1 fruit fly cellular context compared by ENCODE assay signal in genomic region chrX:6092235-6092634, dm6.
TF ChIP-seq lines count a peak whose summit lies in the region.

No protein-coding gene starts in this region.

TF ChIP-seq in whole organism, embryonic, 481 proteins besides CTCF, POLR2A, EP300 and RAD21 (continued from another document and continues in another):
- TF ChIP-seq CG4617 (GFP tag; optimal IDR thresholded peaks at IDR 0.05; lab: Kevin White, UChicago; ENCODE audit: borderline replicate concordance) (no peak), CG16779 (GFP tag; IDR thresholded peaks at IDR 0.05; lab: Robert Waterston, UW) (no peak), CG1647 (GFP tag; optimal IDR thresholded peaks at IDR 0.05; lab: Kevin White, UChicago) (no peak), MTF-1 (GFP tag; optimal IDR thresholded peaks at IDR 0.05; lab: Kevin White, UChicago; ENCODE audit: borderline replicate concordance) (no peak), otp (GFP tag; IDR thresholded peaks at IDR 0.05; lab: Robert Waterston, UW) (0 out of 3 replicates have a peak, but pooled peaks have one; percentile 22), CG18011 (GFP tag; optimal IDR thresholded peaks at IDR 0.05; lab: Kevin White, UChicago) (no peak), jumu (GFP tag; optimal IDR thresholded peaks at IDR 0.05; lab: Kevin White, UChicago) (no peak), CG17385 (GFP tag; optimal IDR thresholded peaks at IDR 0.05; lab: Kevin White, UChicago) (peak; percentile 25), ro (GFP tag; IDR thresholded peaks at IDR 0.05; lab: Robert Waterston, UW) (no peak), PHDP (tag; optimal IDR thresholded peaks at IDR 0.05; lab: Kevin White, UChicago) (peak; percentile 42), CG3065 (GFP tag; optimal IDR thresholded peaks at IDR 0.05; lab: Kevin White, UChicago) (no peak), dysf (GFP tag; IDR thresholded peaks at IDR 0.05; lab: Robert Waterston, UW) (peak; percentile 47; the same call in 1 of the 3 replicates), CG1602 (GFP tag; optimal IDR thresholded peaks at IDR 0.05; lab: Kevin White, UChicago) (no peak), Six4 (GFP tag; optimal IDR thresholded peaks at IDR 0.05; lab: Kevin White, UChicago) (no peak), grau (tag; optimal IDR thresholded peaks at IDR 0.05; lab: Kevin White, UChicago) (peak; percentile 42), Oli (tag; optimal IDR thresholded peaks at IDR 0.05; lab: Kevin White, UChicago) (peak; percentile 31), CG7556 (GFP tag; optimal IDR thresholded peaks at IDR 0.05; lab: Kevin White, UChicago) (peak; percentile 27), CG1233 (GFP tag; optimal IDR thresholded peaks at IDR 0.05; lab: Kevin White, UChicago) (peak; percentile 16), tin (GFP tag; optimal IDR thresholded peaks at IDR 0.05; lab: Kevin White, UChicago) (no peak), CG31224 (GFP tag; IDR thresholded peaks at IDR 0.05; lab: Robert Waterston, UW) (no peak), Hr39 (optimal IDR thresholded peaks at IDR 0.05; lab: Kevin White, UChicago) (no peak), run (tag; optimal IDR thresholded peaks at IDR 0.05; lab: Kevin White, UChicago) (no peak), Blimp-1 (GFP tag; optimal IDR thresholded peaks at IDR 0.05; lab: Kevin White, UChicago) (peak; percentile 5), trh (GFP tag; optimal IDR thresholded peaks at IDR 0.05; lab: Kevin White, UChicago) (no peak), Hmr (GFP tag; optimal IDR thresholded peaks at IDR 0.05; lab: Kevin White, UChicago) (peak; percentile 25), Bgb (GFP tag; IDR thresholded peaks at IDR 0.05; lab: Robert Waterston, UW; ENCODE audit: partially characterized antibody) (no peak), CG8388 (GFP tag; optimal IDR thresholded peaks at IDR 0.05; lab: Kevin White, UChicago) (no peak), CG13296 (GFP tag; optimal IDR thresholded peaks at IDR 0.05; lab: Kevin White, UChicago) (peak; percentile 33), dan (GFP tag; IDR thresholded peaks at IDR 0.05; lab: Robert Waterston, UW) (no peak), Vsx1 (GFP tag; optimal IDR thresholded peaks at IDR 0.05; lab: Kevin White, UChicago) (no peak), CG9437 (GFP tag; optimal IDR thresholded peaks at IDR 0.05; lab: Kevin White, UChicago) (peak; percentile 23), al (GFP tag; IDR thresholded peaks at IDR 0.05; lab: Robert Waterston, UW) (no peak), Adf1 (GFP tag; IDR thresholded peaks at IDR 0.05; lab: Robert Waterston, UW) (no peak), CG6791 (GFP tag; IDR thresholded peaks at IDR 0.05; lab: Robert Waterston, UW; ENCODE audit: partially characterized antibody) (no peak), NC2β (GFP tag; optimal IDR thresholded peaks at IDR 0.05; lab: Kevin White, UChicago) (no peak), CG31441 (GFP tag; IDR thresholded peaks at IDR 0.05; lab: Robert Waterston, UW) (0 out of 2 replicates have a peak, but pooled peaks have one; percentile 21), CG17912 (GFP tag; optimal IDR thresholded peaks at IDR 0.05; lab: Kevin White, UChicago) (no peak), lilli (GFP tag; optimal IDR thresholded peaks at IDR 0.05; lab: Kevin White, UChicago) (peak; percentile 28), CG7357 (GFP tag; IDR thresholded peaks at IDR 0.05; lab: Robert Waterston, UW) (0 out of 3 replicates have a peak, but pooled peaks have one; percentile 24), Pdp1 (GFP tag; optimal IDR thresholded peaks at IDR 0.05; lab: Kevin White, UChicago) (peak in 1 of 2 experiments; percentile 16), CG7786 (GFP tag; optimal IDR thresholded peaks at IDR 0.05; lab: Kevin White, UChicago) (no peak), fru (optimal IDR thresholded peaks at IDR 0.05; lab: Kevin White, UChicago) (no peak), scrt (GFP tag; optimal IDR thresholded peaks at IDR 0.05; lab: Kevin White, UChicago) (peak; percentile 57), CG4424 (GFP tag; optimal IDR thresholded peaks at IDR 0.05; lab: Kevin White, UChicago) (peak; percentile 17), h (optimal IDR thresholded peaks at IDR 0.05; lab: Kevin White, UChicago) (no peak), CG2875 (GFP tag; optimal IDR thresholded peaks at IDR 0.05; lab: Kevin White, UChicago) (no peak), CG2202 (tag; optimal IDR thresholded peaks at IDR 0.05; lab: Kevin White, UChicago) (no peak), bsh (GFP tag; optimal IDR thresholded peaks at IDR 0.05; lab: Kevin White, UChicago) (peak in 1 of 2 experiments; percentile 18), fu2 (GFP tag; optimal IDR thresholded peaks at IDR 0.05; lab: Kevin White, UChicago) (no peak), CG12391 (tag; optimal IDR thresholded peaks at IDR 0.05; lab: Kevin White, UChicago) (peak; percentile 11), CG12659 (GFP tag; optimal IDR thresholded peaks at IDR 0.05; lab: Kevin White, UChicago) (peak; percentile 2), sens (GFP tag; lab: Kevin White, UChicago) (peak; percentile 74), crp (GFP tag; optimal IDR thresholded peaks at IDR 0.05; lab: Kevin White, UChicago) (no peak), pnt (GFP tag; optimal IDR thresholded peaks at IDR 0.05; lab: Kevin White, UChicago) (no peak), esg (GFP tag; conservative IDR thresholded peaks at IDR 0.05; lab: Robert Waterston, UW) (no peak), salm (tag; optimal IDR thresholded peaks at IDR 0.05; lab: Kevin White, UChicago) (peak; percentile 19), Opbp (GFP tag; IDR thresholded peaks at IDR 0.05; lab: Robert Waterston, UW; ENCODE audit: partially characterized antibody) (no peak), sima (GFP tag; optimal IDR thresholded peaks at IDR 0.05; lab: Kevin White, UChicago) (no peak), ac (GFP tag; optimal IDR thresholded peaks at IDR 0.05; lab: Kevin White, UChicago) (no peak), CG7839 (tag; optimal IDR thresholded peaks at IDR 0.05; lab: Kevin White, UChicago) (peak; percentile 55), vvl (GFP tag; IDR thresholded peaks at IDR 0.05; lab: Robert Waterston, UW) (no peak), CG15011 (GFP tag; optimal IDR thresholded peaks at IDR 0.05; lab: Kevin White, UChicago) (no peak), CkIIα-i1 (GFP tag; IDR thresholded peaks at IDR 0.05; lab: Robert Waterston, UW) (no peak), CG14014 (GFP tag; IDR thresholded peaks at IDR 0.05; lab: Robert Waterston, UW) (no peak), CG9727 (GFP tag; optimal IDR thresholded peaks at IDR 0.05; lab: Kevin White, UChicago) (peak; percentile 50), ind (GFP tag; optimal IDR thresholded peaks at IDR 0.05; lab: Kevin White, UChicago) (no peak), sens-2 (GFP tag; IDR thresholded peaks at IDR 0.05; lab: Robert Waterston, UW) (no peak), CG6854 (GFP tag; optimal IDR thresholded peaks at IDR 0.05; lab: Kevin White, UChicago) (no peak), Xrp1 (GFP tag; IDR thresholded peaks at IDR 0.05; lab: Robert Waterston, UW) (no peak), Ada2b (GFP tag; IDR thresholded peaks at IDR 0.05; lab: Robert Waterston, UW) (no peak), NK7.1 (GFP tag; optimal IDR thresholded peaks at IDR 0.05; lab: Kevin White, UChicago) (no peak), CG12155 (GFP tag; optimal IDR thresholded peaks at IDR 0.05; lab: Kevin White, UChicago) (no peak), CG3726 (GFP tag; IDR thresholded peaks at IDR 0.05; lab: Robert Waterston, UW) (no peak), CG17802 (tag; optimal IDR thresholded peaks at IDR 0.05; lab: Kevin White, UChicago) (no peak), usp (GFP tag; optimal IDR thresholded peaks at IDR 0.05; lab: Kevin White, UChicago) (no peak), Mes4 (GFP tag; optimal IDR thresholded peaks at IDR 0.05; lab: Kevin White, UChicago) (no peak), CG16863 (GFP tag; optimal IDR thresholded peaks at IDR 0.05; lab: Kevin White, UChicago) (peak; percentile 5), Eip74EF (GFP tag; optimal IDR thresholded peaks at IDR 0.05; lab: Kevin White, UChicago) (peak in 1 of 2 experiments; percentile 7), Tbp (GFP tag; optimal IDR thresholded peaks at IDR 0.05; lab: Kevin White, UChicago) (no peak), CG8359 (GFP tag; optimal IDR thresholded peaks at IDR 0.05; lab: Kevin White, UChicago; ENCODE audit: borderline replicate concordance) (no peak), CG10543 (GFP tag; optimal IDR thresholded peaks at IDR 0.05; lab: Kevin White, UChicago) (no peak), bcd (GFP tag; optimal IDR thresholded peaks at IDR 0.05; lab: Kevin White, UChicago) (peak; percentile 31), CG3281 (GFP tag; optimal IDR thresholded peaks at IDR 0.05; lab: Kevin White, UChicago) (peak; percentile 18), CG13123 (GFP tag; optimal IDR thresholded peaks at IDR 0.05; lab: Kevin White, UChicago) (no peak), eyg (GFP tag; optimal IDR thresholded peaks at IDR 0.05; lab: Kevin White, UChicago) (no peak), slbo (GFP tag; IDR thresholded peaks at IDR 0.05; lab: Robert Waterston, UW) (peak; percentile 21; the same call in 1 of the 2 replicates), pho (GFP tag; optimal IDR thresholded peaks at IDR 0.05; lab: Kevin White, UChicago) (no peak), Sox102F (GFP tag; optimal IDR thresholded peaks at IDR 0.05; lab: Kevin White, UChicago) (peak; percentile 35), CG31388 (GFP tag; optimal IDR thresholded peaks at IDR 0.05; lab: Kevin White, UChicago) (no peak), Doc3 (GFP tag; IDR thresholded peaks at IDR 0.05; lab: Robert Waterston, UW; ENCODE audit: partially characterized antibody) (no peak), Meics (GFP tag; optimal IDR thresholded peaks at IDR 0.05; lab: Kevin White, UChicago) (peak; percentile 25), onecut (GFP tag; IDR thresholded peaks at IDR 0.05; lab: Robert Waterston, UW) (0 out of 2 replicates have a peak, but pooled peaks have one; percentile 12), HLHmδ (GFP tag; optimal IDR thresholded peaks at IDR 0.05; lab: Kevin White, UChicago) (no peak), Poxn (GFP tag; IDR thresholded peaks at IDR 0.05; lab: Robert Waterston, UW) (no peak), bab2 (GFP tag; optimal IDR thresholded peaks at IDR 0.05; lab: Kevin White, UChicago) (peak; percentile 5), HmgZ (tag; optimal IDR thresholded peaks at IDR 0.05; lab: Kevin White, UChicago) (no peak), z (GFP tag; IDR thresholded peaks at IDR 0.05; lab: Robert Waterston, UW) (no peak), phol (tag; optimal IDR thresholded peaks at IDR 0.05; lab: Kevin White, UChicago) (peak; percentile 32), pb (GFP tag; optimal IDR thresholded peaks at IDR 0.05; lab: Kevin White, UChicago) (no peak), CG11085 (GFP tag; IDR thresholded peaks at IDR 0.05; lab: Robert Waterston, UW) (no peak), HHEX (GFP tag; optimal IDR thresholded peaks at IDR 0.05; lab: Kevin White, UChicago) (no peak), CG8290 (GFP tag; optimal IDR thresholded peaks at IDR 0.05; lab: Kevin White, UChicago) (no peak), CG8290 (tag; optimal IDR thresholded peaks at IDR 0.05; lab: Kevin White, UChicago) (peak in 1 of 2 experiments; percentile 7), CG42726 (GFP tag; IDR thresholded peaks at IDR 0.05; lab: Robert Waterston, UW; ENCODE audit: partially characterized antibody) (no peak), Asciz (GFP tag; optimal IDR thresholded peaks at IDR 0.05; lab: Kevin White, UChicago) (peak; percentile 34), gem (tag; optimal IDR thresholded peaks at IDR 0.05; lab: Kevin White, UChicago) (peak; percentile 51), fd64A (GFP tag; optimal IDR thresholded peaks at IDR 0.05; lab: Kevin White, UChicago) (no peak), CG18262 (tag; optimal IDR thresholded peaks at IDR 0.05; lab: Kevin White, UChicago) (peak; percentile 21), CG2712 (tag; optimal IDR thresholded peaks at IDR 0.05; lab: Kevin White, UChicago) (peak; percentile 9), vnd (GFP tag; IDR thresholded peaks at IDR 0.05; lab: Robert Waterston, UW; ENCODE audit: partially characterized antibody) (no peak), Hsf (GFP tag; optimal IDR thresholded peaks at IDR 0.05; lab: Kevin White, UChicago) (peak; percentile 9), Gsc (GFP tag; IDR thresholded peaks at IDR 0.05; lab: Robert Waterston, UW) (no peak), CG17361 (GFP tag; IDR thresholded peaks at IDR 0.05; lab: Robert Waterston, UW) (peak; percentile 51; the same call in 2 of the 3 replicates), CG2678 (tag; optimal IDR thresholded peaks at IDR 0.05; lab: Kevin White, UChicago) (peak; percentile 61), CG2116 (GFP tag; optimal IDR thresholded peaks at IDR 0.05; lab: Kevin White, UChicago) (no peak), hth (optimal IDR thresholded peaks at IDR 0.05; lab: Kevin White, UChicago) (no peak), CG12104 (GFP tag; optimal IDR thresholded peaks at IDR 0.05; lab: Kevin White, UChicago) (no peak), Hr3 (GFP tag; optimal IDR thresholded peaks at IDR 0.05; lab: Kevin White, UChicago) (peak; percentile 3), wor (GFP tag; IDR thresholded peaks at IDR 0.05; lab: Robert Waterston, UW) (no peak), CoRest (tag; optimal IDR thresholded peaks at IDR 0.05; lab: Kevin White, UChicago) (peak; percentile 10), CG10979 (tag; optimal IDR thresholded peaks at IDR 0.05; lab: Kevin White, UChicago) (peak; percentile 14), Mad (GFP tag; optimal IDR thresholded peaks at IDR 0.05; lab: Kevin White, UChicago) (no peak), bowl (GFP tag; IDR thresholded peaks at IDR 0.05; lab: Robert Waterston, UW) (no peak), dpn (GFP tag; optimal IDR thresholded peaks at IDR 0.05; lab: Kevin White, UChicago) (no peak), Kr (GFP tag; optimal IDR thresholded peaks at IDR 0.05; lab: Kevin White, UChicago) (no peak), vfl (GFP tag; optimal IDR thresholded peaks at IDR 0.05; lab: Kevin White, UChicago) (peak; percentile 16), Drgx (GFP tag; IDR thresholded peaks at IDR 0.05; lab: Robert Waterston, UW) (no peak), CG10321 (GFP tag; IDR thresholded peaks at IDR 0.05; lab: Robert Waterston, UW) (no peak), Ravus (GFP tag; IDR thresholded peaks at IDR 0.05; lab: Robert Waterston, UW) (no peak), dmrt99B (tag; optimal IDR thresholded peaks at IDR 0.05; lab: Kevin White, UChicago) (peak; percentile 49), CG7745 (tag; optimal IDR thresholded peaks at IDR 0.05; lab: Kevin White, UChicago) (no peak), CG11504 (tag; optimal IDR thresholded peaks at IDR 0.05; lab: Kevin White, UChicago) (peak; percentile 58), CG15073 (GFP tag; optimal IDR thresholded peaks at IDR 0.05; lab: Kevin White, UChicago) (no peak), CG8478 (optimal IDR thresholded peaks at IDR 0.05; lab: Kevin White, UChicago) (no peak), Hand (GFP tag; optimal IDR thresholded peaks at IDR 0.05; lab: Kevin White, UChicago) (peak; percentile 19)
